Worm (Caenorhabditis elegans) whole organism, L4 larva: Measurements from ENCODE around the gene nse-4.
A peak's percentile ranks its signal among the peaks of the same experiment; 100 is the strongest.

ENCODE experiments used
- F44E2.7 ChIP-seq: fragments of 200-800 bp; sonication (Bioruptor generic); IDR thresholded peaks from 2 replicates; pipeline ENCODE4 v2.1.2; 2022; ENCODE audit warnings: missing genetic modification characterization, missing compliant biosample characterization
- R02D3.7 ChIP-seq: fragments of 150-350 bp; sonication (generic microtip); optimal IDR thresholded peaks from 3 replicates; lab custom pipeline; 2014; ENCODE audit warnings: missing biosample characterization, missing genetic modification characterization
- T20F7.1 ChIP-seq: fragments of 200-800 bp; sonication (Bioruptor generic); optimal IDR thresholded peaks from 2 replicates; lab custom pipeline; 2018; ENCODE audit warnings: mild to moderate bottlenecking, missing genetic modification characterization, missing compliant biosample characterization
- Y105C5A.15 ChIP-seq: fragments of 200-800 bp; sonication (Bioruptor generic); IDR thresholded peaks from 2 replicates; pipeline ENCODE4 v1.3.6; 2022; ENCODE audit warnings: missing genetic modification characterization, missing compliant biosample characterization
- Y48G9A.11 ChIP-seq: fragments of 200-800 bp; sonication (Bioruptor generic); IDR thresholded peaks from 2 replicates; pipeline ENCODE4 v1.3.6; 2022; ENCODE audit warnings: missing genetic modification reagents, missing genetic modification characterization, missing compliant biosample characterization
- Y75B8A.6 ChIP-seq: fragments of 200-800 bp; sonication (Bioruptor generic); IDR thresholded peaks from 2 replicates; pipeline ENCODE4 v1.3.6; 2022; ENCODE audit warnings: missing genetic modification reagents, missing genetic modification characterization, missing compliant biosample characterization
- ZK337.2 ChIP-seq: fragments of 200-800 bp; sonication (Bioruptor generic); IDR thresholded peaks from 2 replicates; pipeline ENCODE4 v1.3.6; 2022; ENCODE audit warnings: missing genetic modification reagents, missing genetic modification characterization, missing compliant biosample characterization
- attf-4 ChIP-seq: sonication (generic microtip); optimal IDR thresholded peaks from 3 replicates; lab custom pipeline; 2017; ENCODE audit warnings: missing biosample characterization, missing genetic modification characterization
- ceh-62 ChIP-seq: sonication (generic microtip); optimal IDR thresholded peaks from 2 replicates; lab custom pipeline; 2017; ENCODE audit warnings: missing biosample characterization, missing genetic modification characterization
- daf-19 ChIP-seq: fragments of 200-800 bp; sonication (Bioruptor generic); conservative IDR thresholded peaks from 2 replicates; pipeline ENCODE4 v1.3.6; 2022; ENCODE audit warnings: missing genetic modification characterization, missing compliant biosample characterization
- daf-8 ChIP-seq: fragments of 200-800 bp; sonication (Bioruptor generic); IDR thresholded peaks from 2 replicates; pipeline ENCODE4 v1.3.6; 2022; ENCODE audit warnings: missing genetic modification characterization, missing compliant biosample characterization
- dmd-6 ChIP-seq: fragments of 200-800 bp; sonication (Bioruptor generic); IDR thresholded peaks from 2 replicates; pipeline ENCODE4 v1.3.6; 2022; ENCODE audit warnings: missing genetic modification reagents, missing genetic modification characterization, missing compliant biosample characterization
- dpl-1 ChIP-seq: fragments of 150-350 bp; optimal IDR thresholded peaks from 2 replicates; lab custom pipeline; 2014; ENCODE audit warnings: missing biosample characterization, missing genetic modification reagents, missing genetic modification characterization
- egl-43 ChIP-seq: fragments of 200-800 bp; sonication (Bioruptor generic); IDR thresholded peaks from 2 replicates; pipeline ENCODE4 v1.3.6; 2022; ENCODE audit warnings: missing genetic modification reagents, missing genetic modification characterization, missing compliant biosample characterization
- gei-8 ChIP-seq: fragments of 200-800 bp; sonication (Bioruptor generic); optimal IDR thresholded peaks from 2 replicates; lab custom pipeline; 2018; ENCODE audit warnings: mild to moderate bottlenecking, missing genetic modification characterization, missing compliant biosample characterization
- hlh-11 ChIP-seq: fragments of 200-800 bp; sonication (Bioruptor generic); optimal IDR thresholded peaks from 2 replicates; lab custom pipeline; 2018; ENCODE audit warnings: mild to moderate bottlenecking, missing genetic modification characterization, missing compliant biosample characterization
- hlh-30 ChIP-seq: sonication (generic microtip); optimal IDR thresholded peaks from 2 replicates; lab custom pipeline; 2017; ENCODE audit warnings: antibody characterized with exemption, mild to moderate bottlenecking, missing genetic modification characterization, missing compliant biosample characterization; ENCODE audit not compliant: insufficient read depth
- lin-1 ChIP-seq: fragments of 200-800 bp; sonication (Bioruptor generic); IDR thresholded peaks from 2 replicates; pipeline ENCODE4 v1.3.6; 2022; ENCODE audit warnings: missing genetic modification reagents, missing genetic modification characterization, missing compliant biosample characterization
- lin-29 ChIP-seq: fragments of 200-800 bp; sonication (Bioruptor generic); IDR thresholded peaks from 2 replicates; pipeline ENCODE4 v1.3.6; 2022; ENCODE audit warnings: missing genetic modification reagents, missing genetic modification characterization, missing compliant biosample characterization
- lir-3 ChIP-seq: sonication (generic microtip); optimal IDR thresholded peaks from 2 replicates; lab custom pipeline; 2016; ENCODE audit warnings: mild to moderate bottlenecking, missing genetic modification characterization, missing compliant biosample characterization
- lsy-2 ChIP-seq, 2 experiments: fragments of 150-350 bp in 1 of 2; sonication (generic microtip) in 1 of 2; optimal IDR thresholded peaks; 2 replicates each; lab custom pipeline; 2014 to 2017; ENCODE audit warnings: missing biosample characterization in 2 of 2, missing genetic modification characterization in 2 of 2
- madf-5 ChIP-seq, 2 experiments: fragments of 200-800 bp; sonication (Bioruptor generic); IDR thresholded peaks; 2 replicates each; pipeline ENCODE4 v1.3.6; 2022; ENCODE audit warnings: missing compliant biosample characterization in 2 of 2, missing genetic modification characterization in 2 of 2
- madf-9 ChIP-seq: fragments of 200-800 bp; sonication (Bioruptor generic); conservative IDR thresholded peaks from 2 replicates; pipeline ENCODE4 v1.3.6; 2022; ENCODE audit warnings: missing genetic modification reagents, missing genetic modification characterization, missing compliant biosample characterization
- mdl-1 ChIP-seq, 2 experiments: fragments of 150-350 bp in 1 of 2; sonication (generic microtip) in 1 of 2; optimal IDR thresholded peaks; 2 replicates each; lab custom pipeline; 2014 to 2017; ENCODE audit warnings: missing biosample characterization in 2 of 2, missing genetic modification characterization in 2 of 2
- mep-1 ChIP-seq: fragments of 150-350 bp; sonication (generic microtip); optimal IDR thresholded peaks from 3 replicates; lab custom pipeline; 2014; ENCODE audit warnings: missing biosample characterization, missing genetic modification characterization
- mes-2 ChIP-seq: sonication (generic microtip); optimal IDR thresholded peaks from 2 replicates; lab custom pipeline; 2016; ENCODE audit warnings: missing genotype, mild to moderate bottlenecking, missing genetic modification characterization, missing compliant biosample characterization; ENCODE audit not compliant: poor library complexity, severe bottlenecking
- mxl-3 ChIP-seq: fragments of 200-800 bp; sonication (Bioruptor generic); optimal IDR thresholded peaks from 2 replicates; lab custom pipeline; 2018; ENCODE audit warnings: mild to moderate bottlenecking, missing genetic modification characterization, missing compliant biosample characterization
- nhr-25 ChIP-seq: sonication (generic microtip); optimal IDR thresholded peaks from 2 replicates; lab custom pipeline; 2017; ENCODE audit warnings: missing genetic modification characterization, mild to moderate bottlenecking, missing compliant biosample characterization, antibody characterized with exemption, moderate library complexity, borderline replicate concordance; ENCODE audit not compliant: insufficient read depth
- nhr-28 ChIP-seq: fragments of 150-350 bp; optimal IDR thresholded peaks from 2 replicates; lab custom pipeline; 2014; ENCODE audit warnings: missing biosample characterization, missing genetic modification characterization
- nhr-41 ChIP-seq: fragments of 200-800 bp; sonication (Bioruptor generic); IDR thresholded peaks from 2 replicates; pipeline ENCODE4 v1.3.6; 2022; ENCODE audit warnings: missing genetic modification reagents, missing genetic modification characterization, missing compliant biosample characterization
- nhr-48 ChIP-seq: sonication (generic microtip); optimal IDR thresholded peaks from 2 replicates; lab custom pipeline; 2016; ENCODE audit warnings: mild to moderate bottlenecking, missing genetic modification characterization, missing compliant biosample characterization
- nhr-77 ChIP-seq: fragments of 150-350 bp; optimal IDR thresholded peaks from 2 replicates; lab custom pipeline; 2014; ENCODE audit warnings: missing biosample characterization, missing genetic modification characterization
- pha-4 ChIP-seq, 2 experiments: fragments of 150-350 bp in 1 of 2; fragments of 200-800 bp in 1 of 2; sonication (Bioruptor generic) in 1 of 2; IDR thresholded peaks in 1 of 2; optimal IDR thresholded peaks in 1 of 2; 2 replicates each; pipeline versions ENCODE4 v1.3.6 to Lab custom; 2014 to 2022; ENCODE audit warnings: missing genetic modification characterization in 2 of 2, missing genetic modification reagents in 2 of 2, missing biosample characterization in 1 of 2, missing compliant biosample characterization in 1 of 2
- spr-3 ChIP-seq: fragments of 200-800 bp; sonication (Bioruptor generic); optimal IDR thresholded peaks from 2 replicates; lab custom pipeline; 2018; ENCODE audit warnings: mild to moderate bottlenecking, missing genetic modification characterization, missing compliant biosample characterization
- unc-130 ChIP-seq: sonication (generic microtip); optimal IDR thresholded peaks from 2 replicates; lab custom pipeline; 2016; ENCODE audit warnings: missing genetic modification reagents, missing genetic modification characterization, missing compliant biosample characterization
- ztf-7 ChIP-seq: fragments of 150-350 bp; optimal IDR thresholded peaks from 2 replicates; lab custom pipeline; 2014; ENCODE audit warnings: missing biosample characterization, missing genetic modification characterization

Gene nse-4

ce11 chrIV:11503654-11504053 is 23.0 kb downstream of the nse-4 start:
- TF ChIP-seq nhr-28 (tag; lab: Kevin White, UChicago) (peak; percentile 61), nhr-41 (GFP tag; lab: Robert Waterston, UW) (no peak), madf-9 (GFP tag; lab: Robert Waterston, UW) (no peak), hlh-11 (tag; lab: Kevin White, UChicago) (peak; percentile 38), mdl-1 (tag; optimal IDR thresholded peaks at IDR 0.05; lab: Kevin White, UChicago) (peak in 1 of 2 experiments; percentile 20), dmd-6 (GFP tag; lab: Robert Waterston, UW) (peak; percentile 38; the same call in 1 of the 2 replicates), ceh-62 (tag; lab: Kevin White, UChicago) (no peak), gei-8 (GFP tag; lab: Kevin White, UChicago) (peak; percentile 16), hlh-30 (tag; lab: Kevin White, UChicago) (peak; percentile 1), nhr-48 (tag; lab: Kevin White, UChicago) (peak; percentile 52), madf-5 (GFP tag; IDR thresholded peaks at IDR 0.05; lab: Robert Waterston, UW) (no peak), mxl-3 (GFP tag; lab: Kevin White, UChicago) (peak; percentile 29)
- TF ChIP-seq, all 104 proteins: peak for 8

- TF ChIP-seq lin-29 (no peak), nhr-28 (tag; lab: Kevin White, UChicago) (no peak), F44E2.7 (GFP tag; lab: Robert Waterston, UW) (no peak), nhr-41 (GFP tag; lab: Robert Waterston, UW) (no peak), mes-2 (no peak)
These were observed 23.8 kb downstream of the nse-4 start, which contains the start of gene twk-25 for ce11 chrIV:11504416-11504815. twk-25 (plus strand) TSS chrIV:11504716.

ce11 chrIV:11510664-11511063 is 30.0 kb downstream of the nse-4 start, which contains the start of gene M04B2.6:
M04B2.6 (minus strand) TSS chrIV:11510764.
- TF ChIP-seq daf-8 (GFP tag; lab: Robert Waterston, UW) (no peak), F44E2.7 (GFP tag; lab: Robert Waterston, UW) (no peak), R02D3.7 (tag; lab: Kevin White, UChicago) (no peak), mep-1 (no peak), lin-1 (GFP tag; lab: Robert Waterston, UW) (no peak), egl-43 (GFP tag; lab: Robert Waterston, UW) (no peak), Y105C5A.15 (GFP tag; lab: Robert Waterston, UW) (no peak), unc-130 (GFP tag; lab: Kevin White, UChicago) (no peak), spr-3 (GFP tag; lab: Kevin White, UChicago) (no peak), lsy-2 (tag; optimal IDR thresholded peaks at IDR 0.05; lab: Kevin White, UChicago) (no peak), pha-4 (GFP tag; IDR thresholded peaks at IDR 0.05; lab: Robert Waterston, UW) (no peak), pha-4 (tag; optimal IDR thresholded peaks at IDR 0.05; lab: Kevin White, UChicago) (no peak), nhr-77 (tag; lab: Kevin White, UChicago) (no peak), Y75B8A.6 (GFP tag; lab: Robert Waterston, UW) (no peak), nhr-25 (tag; lab: Kevin White, UChicago) (no peak), ZK337.2 (GFP tag; lab: Robert Waterston, UW) (no peak)

- TF ChIP-seq R02D3.7 (tag; lab: Kevin White, UChicago) (peak; percentile 74), attf-4 (tag; lab: Kevin White, UChicago) (no peak), lir-3 (tag; lab: Kevin White, UChicago) (no peak), Y48G9A.11 (peak; percentile 89), daf-19 (GFP tag; lab: Robert Waterston, UW) (no peak), ztf-7 (tag; lab: Kevin White, UChicago) (peak; percentile 28), lsy-2 (tag; optimal IDR thresholded peaks at IDR 0.05; lab: Kevin White, UChicago) (peak in 1 of 2 experiments; percentile 55), dpl-1 (peak; percentile 56), T20F7.1 (GFP tag; lab: Kevin White, UChicago) (peak; percentile 96)
These were observed 40.3 kb downstream of the nse-4 start, which contains the start of the genes M04B2.4 and gfl-1 for ce11 chrIV:11520960-11521359. M04B2.4 (minus strand) TSS chrIV:11521031. gfl-1 (plus strand) TSS chrIV:11521290.
